Fruit fly (Drosophila melanogaster) whole organism, adult: Measurements from ENCODE around the gene CG6067.

Experiments
- CG11617 ChIP-seq: fragments of 200-800 bp; sonication (Bioruptor generic); optimal IDR thresholded peaks from 2 replicates; lab custom pipeline; 2017; ENCODE audit warnings: mild to moderate bottlenecking, missing biosample characterization, missing genetic modification reagents, missing genetic modification characterization
- CG12768 ChIP-seq: fragments of 200-800 bp; sonication (Bioruptor generic); optimal IDR thresholded peaks from 2 replicates; lab custom pipeline; 2017; ENCODE audit warnings: missing biosample characterization, missing genetic modification characterization, mild to moderate bottlenecking, moderate library complexity, missing genetic modification reagents
- CG14711 ChIP-seq: fragments of 200-800 bp; sonication (Bioruptor generic); optimal IDR thresholded peaks from 2 replicates; lab custom pipeline; 2018; ENCODE audit warnings: missing biosample characterization, mild to moderate bottlenecking, missing genetic modification characterization, moderate library complexity
- CG1620 ChIP-seq: fragments of 200-800 bp; sonication (Bioruptor generic); optimal IDR thresholded peaks from 2 replicates; lab custom pipeline; 2016; ENCODE audit warnings: missing biosample characterization, missing genetic modification characterization
- CG33017 ChIP-seq: fragments of 200-800 bp; sonication (Bioruptor generic); optimal IDR thresholded peaks from 2 replicates; lab custom pipeline; 2018; ENCODE audit warnings: missing biosample characterization, mild to moderate bottlenecking, missing genetic modification characterization, moderate library complexity
- CG5204 ChIP-seq: fragments of 200-800 bp; sonication (Bioruptor generic); optimal IDR thresholded peaks from 2 replicates; lab custom pipeline; 2016; ENCODE audit warnings: missing biosample characterization, missing genetic modification characterization
- CG7045 ChIP-seq: fragments of 200-800 bp; sonication (Bioruptor generic); optimal IDR thresholded peaks from 2 replicates; lab custom pipeline; 2017; ENCODE audit warnings: missing biosample characterization, mild to moderate bottlenecking, missing genetic modification characterization
- CG7101 ChIP-seq: fragments of 200-800 bp; sonication (Bioruptor generic); optimal IDR thresholded peaks from 2 replicates; lab custom pipeline; 2018; ENCODE audit warnings: missing biosample characterization, mild to moderate bottlenecking, missing genetic modification characterization, moderate library complexity
- Clk ChIP-seq: fragments of 200-800 bp; sonication (Bioruptor generic); optimal IDR thresholded peaks from 2 replicates; lab custom pipeline; 2017; ENCODE audit warnings: missing biosample characterization, missing genetic modification characterization
- Crg-1 ChIP-seq: fragments of 200-800 bp; sonication (Bioruptor generic); optimal IDR thresholded peaks from 2 replicates; lab custom pipeline; 2016; ENCODE audit warnings: missing biosample characterization, missing genetic modification characterization
- Hr96 ChIP-seq: fragments of 200-800 bp; sonication (Bioruptor generic); optimal IDR thresholded peaks from 2 replicates; lab custom pipeline; 2016; ENCODE audit warnings: missing biosample characterization, missing genetic modification characterization
- Mnt ChIP-seq: fragments of 200-800 bp; sonication (Bioruptor generic); optimal IDR thresholded peaks from 2 replicates; lab custom pipeline; 2016; ENCODE audit warnings: missing biosample characterization, mild to moderate bottlenecking, missing genetic modification characterization
- bab1 ChIP-seq: fragments of 200-800 bp; sonication (Bioruptor generic); optimal IDR thresholded peaks from 3 replicates; lab custom pipeline; 2019; ENCODE audit warnings: missing biosample characterization, mild to moderate bottlenecking, missing genetic modification characterization, moderate library complexity
- cic ChIP-seq: fragments of 200-800 bp; sonication (Bioruptor generic); optimal IDR thresholded peaks from 2 replicates; lab custom pipeline; 2017; ENCODE audit warnings: missing biosample characterization, mild to moderate bottlenecking, missing genetic modification characterization, moderate library complexity
- cnc ChIP-seq, 2 experiments: fragments of >200 bp; optimal IDR thresholded peaks; 2 replicates each; lab custom pipeline; 2017
- kay ChIP-seq: fragments of 200-800 bp; sonication (Bioruptor generic); peaks from one replicate; lab custom pipeline; 2016; ENCODE audit warnings: missing biosample characterization, missing genetic modification characterization, borderline replicate concordance
- ovo ChIP-seq: fragments of 200-800 bp; sonication (Bioruptor generic); optimal IDR thresholded peaks from 2 replicates; lab custom pipeline; 2016; ENCODE audit warnings: missing biosample characterization, missing genetic modification characterization
- pad ChIP-seq: fragments of 200-800 bp; sonication (Bioruptor generic); optimal IDR thresholded peaks from 3 replicates; lab custom pipeline; 2017; ENCODE audit warnings: missing biosample characterization, missing genetic modification characterization, mild to moderate bottlenecking, moderate library complexity, missing genetic modification reagents
- tj ChIP-seq: fragments of 200-800 bp; sonication (Bioruptor generic); optimal IDR thresholded peaks from 3 replicates; lab custom pipeline; 2017; ENCODE audit warnings: missing biosample characterization, mild to moderate bottlenecking, missing genetic modification characterization, moderate library complexity
- toe ChIP-seq: fragments of 200-800 bp; sonication (Bioruptor generic); optimal IDR thresholded peaks from 2 replicates; lab custom pipeline; 2016; ENCODE audit warnings: missing biosample characterization, missing genetic modification characterization

Gene CG6067

DNA sequence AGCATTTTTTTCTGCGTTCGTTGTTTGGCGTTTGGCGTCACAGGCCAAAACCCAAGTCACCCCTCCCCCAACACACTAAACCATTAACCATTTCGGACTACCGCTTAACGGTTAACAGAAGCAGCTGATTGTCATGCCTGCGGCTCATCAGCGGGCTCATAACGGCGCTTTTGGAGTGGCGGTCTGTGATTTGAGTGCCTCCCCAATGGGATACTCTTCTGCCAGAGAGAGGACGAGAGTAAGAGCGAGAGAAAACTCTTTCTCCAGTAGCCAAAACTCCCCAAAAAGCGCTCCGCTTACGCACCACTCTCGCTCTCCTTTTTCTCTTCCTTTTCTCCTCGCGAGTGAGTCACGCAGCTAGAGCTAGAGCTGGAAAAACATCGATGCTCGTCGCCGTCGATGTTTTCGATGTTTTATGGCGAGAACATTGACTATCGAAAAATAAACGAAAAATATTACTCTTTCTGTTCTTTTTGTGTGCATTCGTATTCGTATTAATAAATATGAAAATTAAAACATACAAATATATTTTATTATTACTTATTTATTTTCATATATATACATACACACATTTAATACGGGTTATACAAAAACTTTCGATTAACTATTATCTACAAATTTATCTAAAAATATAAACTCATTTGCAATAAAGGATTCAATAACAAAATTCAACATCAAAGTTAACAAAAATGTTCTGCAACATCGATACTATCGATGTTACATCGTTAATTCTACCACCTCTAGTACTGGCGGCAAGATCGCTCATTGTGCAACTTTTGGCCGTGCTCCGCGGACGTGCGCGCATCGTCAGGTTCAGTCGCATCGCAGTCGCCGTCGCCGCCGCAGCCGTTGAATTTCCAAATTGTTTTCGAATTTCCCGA, 10.3 kb downstream of the CG6067 start, which contains the start of gene Grip:
TSS of gene Grip (plus strand) at position 763 of the 881 bp plus-strand sequence.
- peak; percentile 20 for TF ChIP-seq pad
- no peak for TF ChIP-seq cnc (optimal IDR thresholded peaks at IDR 0.05; lab: Kevin White, UChicago)
- TF ChIP-seq ovo (GFP tag; lab: Kevin White, UChicago): peak; percentile 53

DNA sequence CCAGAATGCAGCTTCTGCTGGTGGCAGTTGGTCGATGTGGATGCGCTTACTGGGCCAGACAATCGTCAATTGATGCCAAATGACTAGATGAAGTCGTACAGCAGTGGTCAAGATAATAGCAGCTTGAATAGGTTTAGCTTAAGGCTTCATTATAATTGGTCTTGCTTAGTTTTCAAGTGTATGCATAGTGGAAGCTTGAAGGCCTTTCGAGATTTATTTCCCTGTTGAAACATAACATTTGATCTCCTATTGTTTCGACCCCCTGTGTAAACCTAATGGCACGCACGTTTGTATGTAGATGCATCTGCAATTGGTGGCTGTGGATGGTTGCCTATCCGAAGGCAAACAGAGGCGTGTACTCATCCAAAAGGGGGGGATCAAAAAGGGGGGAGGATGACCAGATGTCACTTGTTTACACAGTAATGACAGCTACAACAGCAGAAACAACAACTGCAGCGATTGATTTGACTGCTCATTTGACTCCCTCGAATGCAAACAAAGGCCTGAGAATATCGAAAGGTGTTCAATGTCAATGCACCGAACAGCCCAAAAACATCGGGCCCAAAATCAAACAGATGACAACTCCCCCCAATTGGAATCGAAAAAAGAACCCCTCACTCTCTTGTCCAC, 12.8 kb downstream of the CG6067 start:
- TF ChIP-seq CG7101 (tag; lab: Kevin White, UChicago) (no peak), CG5204 (GFP tag; lab: Kevin White, UChicago) (no peak), CG33017 (tag; lab: Kevin White, UChicago) (no peak), CG1620 (GFP tag; lab: Kevin White, UChicago) (no peak), cnc (optimal IDR thresholded peaks at IDR 0.05; lab: Kevin White, UChicago) (no peak), pad (no peak), Hr96 (GFP tag; lab: Kevin White, UChicago) (no peak), CG14711 (no peak), CG7045 (GFP tag; lab: Kevin White, UChicago) (no peak), tj (GFP tag; lab: Kevin White, UChicago) (no peak), kay (GFP tag; lab: Kevin White, UChicago) (no peak), bab1 (GFP tag; lab: Kevin White, UChicago) (no peak), Clk (no peak)

DNA sequence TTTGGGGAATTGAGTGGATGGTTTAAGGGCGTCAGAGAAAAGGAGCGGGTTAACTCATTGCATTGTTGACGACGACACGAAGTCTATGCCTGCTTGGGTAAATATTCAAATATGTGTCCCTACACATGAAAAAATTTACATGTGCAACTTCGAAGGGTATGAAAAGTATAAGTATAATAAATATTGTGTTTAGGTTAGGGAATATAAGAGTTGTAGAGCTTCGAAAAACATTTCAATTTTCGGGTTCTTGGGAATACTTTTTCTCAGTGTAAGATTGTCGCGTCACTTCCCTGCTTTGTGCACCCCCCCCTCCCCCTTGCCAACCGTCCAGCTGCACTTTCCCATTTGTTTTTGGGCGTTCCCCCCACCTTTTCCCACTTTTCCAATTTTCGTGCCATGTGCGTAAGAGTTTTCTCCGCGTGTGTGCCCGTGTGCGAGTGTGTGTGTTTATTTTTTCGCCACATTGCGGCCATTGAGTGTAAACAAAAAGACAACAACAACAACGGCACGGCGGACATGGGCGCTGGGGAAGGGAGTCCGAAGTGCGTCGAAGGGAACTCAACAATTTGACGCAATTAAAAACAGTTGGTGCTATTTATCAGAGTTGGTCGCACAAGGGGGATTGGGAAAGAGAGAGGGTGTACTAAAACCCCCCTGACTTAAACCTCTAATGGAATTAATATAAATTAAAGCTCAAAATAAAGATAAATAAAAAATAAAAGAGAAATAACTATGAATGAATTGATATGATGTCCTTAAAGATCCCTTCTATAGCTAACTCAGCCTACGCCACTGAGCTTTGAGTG, 14.6 kb downstream of the CG6067 start:
- TF ChIP-seq Crg-1 (no peak), cnc (optimal IDR thresholded peaks at IDR 0.05; lab: Kevin White, UChicago) (no peak), Mnt (GFP tag; lab: Kevin White, UChicago) (no peak), toe (GFP tag; lab: Kevin White, UChicago) (no peak), tj (GFP tag; lab: Kevin White, UChicago) (no peak), kay (GFP tag; lab: Kevin White, UChicago) (no peak), ovo (GFP tag; lab: Kevin White, UChicago) (no peak), Clk (no peak), cic (GFP tag; lab: Kevin White, UChicago) (no peak), CG14711 (no peak), CG12768 (no peak)

DNA sequence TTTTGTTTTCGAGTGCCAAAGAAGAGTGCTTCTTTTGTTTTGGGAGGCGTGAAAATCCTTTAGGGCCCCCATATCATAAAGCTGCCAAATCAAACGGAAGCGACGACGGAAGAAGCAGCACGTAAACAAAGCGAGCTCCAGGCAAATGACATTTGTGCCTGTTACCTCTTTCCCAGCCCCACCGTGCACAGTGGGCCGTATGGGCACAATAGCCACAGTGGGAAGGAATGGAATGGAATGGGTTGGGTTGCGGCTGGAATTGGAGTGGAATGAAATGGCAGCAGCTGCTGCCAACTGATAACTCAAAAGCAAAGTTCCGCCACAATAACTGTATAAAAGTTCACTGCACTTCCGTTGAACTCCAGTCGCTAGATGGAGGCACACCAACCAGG, 15.2 kb downstream of the CG6067 start:
- TF ChIP-seq CG5204 (GFP tag; lab: Kevin White, UChicago) (no peak), Hr96 (GFP tag; lab: Kevin White, UChicago) (no peak), pad (no peak), cic (GFP tag; lab: Kevin White, UChicago) (no peak), kay (GFP tag; lab: Kevin White, UChicago) (no peak), cnc (optimal IDR thresholded peaks at IDR 0.05; lab: Kevin White, UChicago) (no peak)

DNA sequence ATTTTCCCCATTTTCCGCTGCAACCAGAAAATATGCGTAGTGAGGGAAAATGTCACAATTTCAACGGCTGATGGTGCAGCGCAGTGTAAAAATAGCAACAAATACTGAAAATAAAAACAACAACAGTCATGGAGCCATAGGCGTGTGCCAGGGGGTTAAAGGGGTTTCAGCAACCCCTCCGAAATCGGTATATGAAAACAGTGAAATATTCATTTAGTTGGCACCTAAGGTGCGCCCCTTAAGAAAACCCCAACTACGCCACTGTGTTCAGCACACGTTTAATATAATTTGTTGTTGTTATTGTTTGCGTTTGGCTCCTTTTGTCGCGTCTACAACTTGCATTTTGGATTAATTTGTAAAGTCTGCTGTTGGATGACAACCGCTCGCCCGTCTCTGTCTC, 16.6 kb downstream of the CG6067 start:
- no peak for TF ChIP-seq cic (GFP tag; lab: Kevin White, UChicago)
- TF ChIP-seq Crg-1: no peak
- TF ChIP-seq pad: no peak
- no peak for TF ChIP-seq CG7045 (GFP tag; lab: Kevin White, UChicago)
- no peak for TF ChIP-seq kay (GFP tag; lab: Kevin White, UChicago)
- TF ChIP-seq Clk: no peak
- TF ChIP-seq CG7101 (tag; lab: Kevin White, UChicago): no peak
- no peak for TF ChIP-seq CG14711
- no peak for TF ChIP-seq cnc (optimal IDR thresholded peaks at IDR 0.05; lab: Kevin White, UChicago)
- no peak for TF ChIP-seq tj (GFP tag; lab: Kevin White, UChicago)

DNA sequence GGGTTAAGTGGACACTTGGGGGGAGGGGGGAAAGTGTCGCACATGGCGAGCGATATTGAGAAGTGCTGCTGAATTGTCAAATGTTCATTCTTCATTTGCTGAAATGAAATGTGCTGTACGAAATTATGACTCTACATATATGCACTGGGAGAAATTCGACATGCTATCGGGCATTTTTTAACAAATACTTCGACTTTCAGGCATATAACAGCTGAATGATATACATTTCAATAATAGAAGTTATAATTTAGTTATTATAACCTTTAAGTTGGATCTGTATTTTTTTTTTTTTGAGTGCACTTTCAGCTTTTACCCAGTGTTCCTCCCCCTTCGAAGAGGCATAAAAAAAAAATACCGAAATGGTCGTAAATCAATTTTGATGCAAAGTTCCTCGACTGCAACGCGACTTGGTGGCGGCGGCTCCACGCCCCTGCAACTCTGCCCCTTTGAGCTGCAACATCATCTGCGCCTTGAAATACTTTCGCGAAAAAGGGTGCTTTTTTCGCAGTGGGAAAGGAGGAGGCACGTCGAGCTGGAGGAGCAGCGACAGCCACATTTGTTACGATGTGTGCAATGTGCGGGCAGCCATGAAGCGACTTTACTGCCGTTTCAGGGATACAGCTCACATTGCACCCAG, 18.1 kb downstream of the CG6067 start:
- no peak for TF ChIP-seq CG1620 (GFP tag; lab: Kevin White, UChicago)
- TF ChIP-seq CG11617: no peak
- no peak for TF ChIP-seq CG14711
- TF ChIP-seq CG33017 (tag; lab: Kevin White, UChicago): no peak
- no peak for TF ChIP-seq toe (GFP tag; lab: Kevin White, UChicago)
